ENCODE assay signal across 6 fruit fly cellular contexts in genomic region chr3R:24289768-24290349, dm6.
TF ChIP-seq lines count a peak whose summit lies in the region.

TSS of gene CG34290 (minus strand) at chr3R:24289818.
TSS of gene Uck (plus strand) at chr3R:24290172.

- peak; percentile 3 to 29 for TF ChIP-seq CTCF in S2 (optimal IDR thresholded peaks at IDR 0.05; lab: Kevin White, UChicago)
- peak; percentile 58 for TF ChIP-seq CTCF in whole organism, embryonic (GFP tag; optimal IDR thresholded peaks at IDR 0.05; lab: Kevin White, UChicago)

TF ChIP-seq in whole organism, adult, 20 proteins besides CTCF, POLR2A, EP300 and RAD21 (continues in another document):
- TF ChIP-seq kay (GFP tag; lab: Kevin White, UChicago; ENCODE audit: borderline replicate concordance) (no peak), CG1620 (GFP tag; optimal IDR thresholded peaks at IDR 0.05; lab: Kevin White, UChicago) (peak; percentile 50), CG5204 (GFP tag; optimal IDR thresholded peaks at IDR 0.05; lab: Kevin White, UChicago) (no peak), cic (GFP tag; optimal IDR thresholded peaks at IDR 0.05; lab: Kevin White, UChicago) (peak; percentile 37), Crg-1 (GFP tag; optimal IDR thresholded peaks at IDR 0.05; lab: Kevin White, UChicago) (peak; percentile 72), CG7045 (GFP tag; optimal IDR thresholded peaks at IDR 0.05; lab: Kevin White, UChicago) (peak; percentile 69), CG12768 (GFP tag; optimal IDR thresholded peaks at IDR 0.05; lab: Kevin White, UChicago) (peak; percentile 76), ovo (GFP tag; optimal IDR thresholded peaks at IDR 0.05; lab: Kevin White, UChicago) (peak; percentile 57), toe (GFP tag; optimal IDR thresholded peaks at IDR 0.05; lab: Kevin White, UChicago) (no peak), cnc (optimal IDR thresholded peaks at IDR 0.05; lab: Kevin White, UChicago) (no peak), Mnt (GFP tag; optimal IDR thresholded peaks at IDR 0.05; lab: Kevin White, UChicago) (peak; percentile 47), pad (GFP tag; optimal IDR thresholded peaks at IDR 0.05; lab: Kevin White, UChicago) (peak; percentile 61), CG7101 (tag; optimal IDR thresholded peaks at IDR 0.05; lab: Kevin White, UChicago) (peak; percentile 69), CG11617 (GFP tag; optimal IDR thresholded peaks at IDR 0.05; lab: Kevin White, UChicago) (peak; percentile 70), Clk (GFP tag; optimal IDR thresholded peaks at IDR 0.05; lab: Kevin White, UChicago) (peak; percentile 12), CG33017 (tag; optimal IDR thresholded peaks at IDR 0.05; lab: Kevin White, UChicago) (peak; percentile 43), bab1 (GFP tag; optimal IDR thresholded peaks at IDR 0.05; lab: Kevin White, UChicago) (peak; percentile 87), Hr96 (GFP tag; optimal IDR thresholded peaks at IDR 0.05; lab: Kevin White, UChicago) (peak; percentile 52)

TF ChIP-seq in whole organism, embryonic, 481 proteins besides CTCF, POLR2A, EP300 and RAD21 (continues in another document):
- TF ChIP-seq CG11504 (tag; optimal IDR thresholded peaks at IDR 0.05; lab: Kevin White, UChicago): peak; percentile 71
- TF ChIP-seq Dll (GFP tag; IDR thresholded peaks at IDR 0.05; lab: Robert Waterston, UW; ENCODE audit: partially characterized antibody): peak; percentile 89
- TF ChIP-seq schlank (tag; optimal IDR thresholded peaks at IDR 0.05; lab: Kevin White, UChicago): peak; percentile 80
- peak; percentile 70 for TF ChIP-seq CG4617 (GFP tag; optimal IDR thresholded peaks at IDR 0.05; lab: Kevin White, UChicago; ENCODE audit: borderline replicate concordance)
- TF ChIP-seq Antp (GFP tag; optimal IDR thresholded peaks at IDR 0.05; lab: Kevin White, UChicago): peak; percentile 59
- TF ChIP-seq Camta (GFP tag; optimal IDR thresholded peaks at IDR 0.05; lab: Kevin White, UChicago): peak; percentile 73
- TF ChIP-seq Rfx (GFP tag; IDR thresholded peaks at IDR 0.05; lab: Robert Waterston, UW): peak; percentile 89
- peak; percentile 43 for TF ChIP-seq Six4 (GFP tag; optimal IDR thresholded peaks at IDR 0.05; lab: Kevin White, UChicago)
- peak; percentile 68 for TF ChIP-seq CG3163 (GFP tag; optimal IDR thresholded peaks at IDR 0.05; lab: Kevin White, UChicago)
- TF ChIP-seq salm (tag; optimal IDR thresholded peaks at IDR 0.05; lab: Kevin White, UChicago): peak; percentile 62
- peak; percentile 59; the same call in 1 of the 2 replicates for TF ChIP-seq CG11085 (GFP tag; IDR thresholded peaks at IDR 0.05; lab: Robert Waterston, UW)
- TF ChIP-seq CrebB (tag; optimal IDR thresholded peaks at IDR 0.05; lab: Kevin White, UChicago): peak; percentile 85
- TF ChIP-seq jumu (GFP tag; optimal IDR thresholded peaks at IDR 0.05; lab: Kevin White, UChicago): peak; percentile 13
- peak; percentile 82 for TF ChIP-seq knrl (GFP tag; IDR thresholded peaks at IDR 0.05; lab: Robert Waterston, UW; ENCODE audit: partially characterized antibody)
- peak; percentile 89 for TF ChIP-seq B-H2 (GFP tag; optimal IDR thresholded peaks at IDR 0.05; lab: Kevin White, UChicago)
- peak; percentile 53 for TF ChIP-seq CG6689 (GFP tag; IDR thresholded peaks at IDR 0.05; lab: Robert Waterston, UW)
- TF ChIP-seq CG32767 (GFP tag; IDR thresholded peaks at IDR 0.05; lab: Robert Waterston, UW): 0 out of 2 replicates have a peak, but pooled peaks have one; percentile 18

TF ChIP-seq in whole organism, prepupa, 60 proteins besides CTCF, POLR2A, EP300 and RAD21 (continues in another document):
- TF ChIP-seq Eip78C (GFP tag; lab: Kevin White, UChicago) (peak; percentile 76), CG9139 (GFP tag; optimal IDR thresholded peaks at IDR 0.05; lab: Kevin White, UChicago) (peak; percentile 61), CG15336 (GFP tag; IDR thresholded peaks at IDR 0.05; lab: Robert Waterston, UW) (no peak), CG6163 (GFP tag; IDR thresholded peaks at IDR 0.05; lab: Robert Waterston, UW) (peak; percentile 75), CG1621 (tag; optimal IDR thresholded peaks at IDR 0.05; lab: Kevin White, UChicago) (peak; percentile 65), Lpt (GFP tag; optimal IDR thresholded peaks at IDR 0.05; lab: Kevin White, UChicago) (no peak), CG4318 (GFP tag; optimal IDR thresholded peaks at IDR 0.05; lab: Kevin White, UChicago) (no peak), CG10669 (GFP tag; optimal IDR thresholded peaks at IDR 0.05; lab: Kevin White, UChicago) (peak; percentile 52), Eip75B (GFP tag; optimal IDR thresholded peaks at IDR 0.05; lab: Kevin White, UChicago) (peak; percentile 50), lz (GFP tag; optimal IDR thresholded peaks at IDR 0.05; lab: Kevin White, UChicago) (peak; percentile 66), CG11762 (GFP tag; optimal IDR thresholded peaks at IDR 0.05; lab: Kevin White, UChicago; ENCODE audit: insufficient read depth) (peak; percentile 18), Sox102F (GFP tag; optimal IDR thresholded peaks at IDR 0.05; lab: Kevin White, UChicago) (peak; percentile 47), cyc (GFP tag; optimal IDR thresholded peaks at IDR 0.05; lab: Kevin White, UChicago) (peak; percentile 60), CG10631 (GFP tag; optimal IDR thresholded peaks at IDR 0.05; lab: Kevin White, UChicago) (peak; percentile 6), CG16779 (tag; optimal IDR thresholded peaks at IDR 0.05; lab: Kevin White, UChicago) (no peak), salr (GFP tag; optimal IDR thresholded peaks at IDR 0.05; lab: Kevin White, UChicago) (peak in 1 of 2 experiments; percentile 74), CG7368 (GFP tag; optimal IDR thresholded peaks at IDR 0.05; lab: Kevin White, UChicago) (peak; percentile 40), CG3919 (GFP tag; optimal IDR thresholded peaks at IDR 0.05; lab: Kevin White, UChicago) (peak; percentile 76), CG6276 (GFP tag; optimal IDR thresholded peaks at IDR 0.05; lab: Kevin White, UChicago) (no peak)

TF ChIP-seq in whole organism, pupa, 21 proteins besides CTCF, POLR2A, EP300 and RAD21:
- no peak for TF ChIP-seq CG14655 (GFP tag; optimal IDR thresholded peaks at IDR 0.05; lab: Kevin White, UChicago)
- peak; percentile 28 for TF ChIP-seq Pif1A (GFP tag; optimal IDR thresholded peaks at IDR 0.05; lab: Kevin White, UChicago)
- TF ChIP-seq CG8159 (tag; optimal IDR thresholded peaks at IDR 0.05; lab: Kevin White, UChicago): peak; percentile 7
- no peak for TF ChIP-seq CG10348 (GFP tag; IDR thresholded peaks at IDR 0.05; lab: Robert Waterston, UW)
- peak; percentile 46 for TF ChIP-seq CG15710 (tag; optimal IDR thresholded peaks at IDR 0.05; lab: Kevin White, UChicago)
- peak; percentile 36; the same call in 1 of the 3 replicates for TF ChIP-seq fd96Ca (GFP tag; IDR thresholded peaks at IDR 0.05; lab: Robert Waterston, UW)
- no peak for TF ChIP-seq D1 (tag; optimal IDR thresholded peaks at IDR 0.05; lab: Kevin White, UChicago)
- peak; percentile 57; the same call in 2 of the 3 replicates for TF ChIP-seq CG4496 (GFP tag; IDR thresholded peaks at IDR 0.05; lab: Robert Waterston, UW)
- TF ChIP-seq Ets98B (GFP tag; IDR thresholded peaks at IDR 0.05; lab: Robert Waterston, UW): no peak; the same call in 1 of the 2 replicates
- TF ChIP-seq rn (GFP tag; IDR thresholded peaks at IDR 0.05; lab: Robert Waterston, UW): no peak
- TF ChIP-seq EcR (GFP tag; optimal IDR thresholded peaks at IDR 0.05; lab: Kevin White, UChicago): no peak
- no peak for TF ChIP-seq CG9948 (tag; optimal IDR thresholded peaks at IDR 0.05; lab: Kevin White, UChicago)
- 0 out of 2 replicates have a peak, but pooled peaks have one; percentile 26 for TF ChIP-seq CG32121 (GFP tag; IDR thresholded peaks at IDR 0.05; lab: Robert Waterston, UW)
- peak; percentile 45 for TF ChIP-seq gl (tag; optimal IDR thresholded peaks at IDR 0.05; lab: Kevin White, UChicago)
- TF ChIP-seq CG8301 (tag; optimal IDR thresholded peaks at IDR 0.05; lab: Kevin White, UChicago): peak; percentile 20
- TF ChIP-seq CG12605 (GFP tag; IDR thresholded peaks at IDR 0.05; lab: Robert Waterston, UW): no peak
- TF ChIP-seq CG34367 (tag; optimal IDR thresholded peaks at IDR 0.05; lab: Kevin White, UChicago): peak; percentile 52
- peak; percentile 72 for TF ChIP-seq Snoo (tag; optimal IDR thresholded peaks at IDR 0.05; lab: Kevin White, UChicago)
- TF ChIP-seq CG17806 (tag; optimal IDR thresholded peaks at IDR 0.05; lab: Kevin White, UChicago): no peak

TF ChIP-seq in whole organism, wandering third instar larva, 38 proteins besides CTCF, POLR2A, EP300 and RAD21 (continues in another document):
- TF ChIP-seq Vsx2 (GFP tag; optimal IDR thresholded peaks at IDR 0.05; lab: Kevin White, UChicago; ENCODE audit: partially characterized antibody) (peak; percentile 98), OdsH (GFP tag; optimal IDR thresholded peaks at IDR 0.05; lab: Kevin White, UChicago) (peak; percentile 63), sv (GFP tag; optimal IDR thresholded peaks at IDR 0.05; lab: Kevin White, UChicago) (peak; percentile 54), N (GFP tag; optimal IDR thresholded peaks at IDR 0.05; lab: Kevin White, UChicago) (no peak), dmrt93B (GFP tag; optimal IDR thresholded peaks at IDR 0.05; lab: Kevin White, UChicago) (peak; percentile 75), Dif (GFP tag; optimal IDR thresholded peaks at IDR 0.05; lab: Kevin White, UChicago; ENCODE audit: partially characterized antibody) (no peak), lola (GFP tag; optimal IDR thresholded peaks at IDR 0.05; lab: Kevin White, UChicago) (no peak), Myc (optimal IDR thresholded peaks at IDR 0.05; lab: Kevin White, UChicago) (no peak), brk (GFP tag; optimal IDR thresholded peaks at IDR 0.05; lab: Kevin White, UChicago) (no peak), Abd-B (GFP tag; optimal IDR thresholded peaks at IDR 0.05; lab: Kevin White, UChicago) (no peak), Hr78 (GFP tag; optimal IDR thresholded peaks at IDR 0.05; lab: Kevin White, UChicago) (no peak), dl (GFP tag; optimal IDR thresholded peaks at IDR 0.05; lab: Kevin White, UChicago; ENCODE audit: insufficient read depth in 1 of 2, partially characterized antibody in 2 of 2) (no peak), sage (GFP tag; optimal IDR thresholded peaks at IDR 0.05; lab: Kevin White, UChicago) (peak; percentile 10), psq (GFP tag; optimal IDR thresholded peaks at IDR 0.05; lab: Kevin White, UChicago) (peak; percentile 5), CrebA (GFP tag; optimal IDR thresholded peaks at IDR 0.05; lab: Kevin White, UChicago; ENCODE audit: borderline replicate concordance) (no peak), woc (GFP tag; optimal IDR thresholded peaks at IDR 0.05; lab: Kevin White, UChicago) (no peak), Sp1 (GFP tag; optimal IDR thresholded peaks at IDR 0.05; lab: Kevin White, UChicago) (peak; percentile 72), Dfd (GFP tag; optimal IDR thresholded peaks at IDR 0.05; lab: Kevin White, UChicago) (no peak), Hr83 (GFP tag; optimal IDR thresholded peaks at IDR 0.05; lab: Kevin White, UChicago; ENCODE audit: poor library complexity, severe bottlenecking) (peak; percentile 54), usp (GFP tag; optimal IDR thresholded peaks at IDR 0.05; lab: Kevin White, UChicago) (no peak), dsf (GFP tag; optimal IDR thresholded peaks at IDR 0.05; lab: Kevin White, UChicago; ENCODE audit: borderline replicate concordance) (peak; percentile 2), GATAd (GFP tag; optimal IDR thresholded peaks at IDR 0.05; lab: Kevin White, UChicago) (no peak), tai (GFP tag; optimal IDR thresholded peaks at IDR 0.05; lab: Kevin White, UChicago) (no peak)
